8 worm cellular contexts compared by ENCODE assay signal in genomic region chrII:3428158-3428704, ce11.
TF ChIP-seq lines count a peak whose summit lies in the region.

No protein-coding gene starts in this region.

TF ChIP-seq in whole organism, L1 larva, 84 proteins besides CTCF, POLR2A, EP300 and RAD21 (continues in another document):
- TF ChIP-seq sup-37 (GFP tag; optimal IDR thresholded peaks at IDR 0.05; lab: Kevin White, UChicago) (no peak), fkh-4 (tag; optimal IDR thresholded peaks at IDR 0.05; lab: Kevin White, UChicago; ENCODE audit: borderline replicate concordance) (no peak), lin-39 (tag; optimal IDR thresholded peaks at IDR 0.05; lab: Kevin White, UChicago) (no peak), nhr-28 (tag; optimal IDR thresholded peaks at IDR 0.05; lab: Kevin White, UChicago) (no peak), ceh-88 (GFP tag; IDR thresholded peaks at IDR 0.05; lab: Robert Waterston, UW) (no peak), ztf-4 (tag; optimal IDR thresholded peaks at IDR 0.05; lab: Kevin White, UChicago) (no peak), sox-4 (tag; optimal IDR thresholded peaks at IDR 0.05; lab: Kevin White, UChicago) (no peak), pqm-1 (tag; optimal IDR thresholded peaks at IDR 0.05; lab: Kevin White, UChicago) (no peak), zip-4 (GFP tag; optimal IDR thresholded peaks at IDR 0.05; lab: Kevin White, UChicago) (no peak), ceh-63 (GFP tag; optimal IDR thresholded peaks at IDR 0.05; lab: Kevin White, UChicago) (no peak), tlp-1 (tag; optimal IDR thresholded peaks at IDR 0.05; lab: Kevin White, UChicago) (no peak), pax-3 (tag; optimal IDR thresholded peaks at IDR 0.05; lab: Kevin White, UChicago) (no peak)

TF ChIP-seq in whole organism, L2 larva, 48 proteins besides CTCF, POLR2A, EP300 and RAD21 (continues in another document):
- TF ChIP-seq dmd-4 (tag; optimal IDR thresholded peaks at IDR 0.05; lab: Kevin White, UChicago), result no peak
- TF ChIP-seq zag-1 (tag; optimal IDR thresholded peaks at IDR 0.05; lab: Kevin White, UChicago), result peak; percentile 9
- TF ChIP-seq F13H6.1 (tag; optimal IDR thresholded peaks at IDR 0.05; lab: Kevin White, UChicago), result peak; percentile 1
- TF ChIP-seq snpc-4 (tag; optimal IDR thresholded peaks at IDR 0.05; lab: Kevin White, UChicago), result peak; percentile 12
- TF ChIP-seq C34F6.9 (tag; optimal IDR thresholded peaks at IDR 0.05; lab: Kevin White, UChicago), result peak; percentile 56
- no peak for TF ChIP-seq skn-1 (tag; optimal IDR thresholded peaks at IDR 0.05; lab: Kevin White, UChicago)
- TF ChIP-seq egl-27 (tag; optimal IDR thresholded peaks at IDR 0.05; lab: Kevin White, UChicago), result no peak
- TF ChIP-seq R02D3.7 (tag; optimal IDR thresholded peaks at IDR 0.05; lab: Kevin White, UChicago), result no peak
- no peak for TF ChIP-seq elt-3 (tag; optimal IDR thresholded peaks at IDR 0.05; lab: Kevin White, UChicago)
- peak; percentile 0 for TF ChIP-seq crh-2 (tag; optimal IDR thresholded peaks at IDR 0.05; lab: Kevin White, UChicago)
- TF ChIP-seq nhr-77 (tag; optimal IDR thresholded peaks at IDR 0.05; lab: Kevin White, UChicago), result no peak
- peak; percentile 66 for TF ChIP-seq lin-11 (tag; optimal IDR thresholded peaks at IDR 0.05; lab: Kevin White, UChicago)

TF ChIP-seq in whole organism, L3 larva, 47 proteins besides CTCF, POLR2A, EP300 and RAD21:
- peak; percentile 72 for TF ChIP-seq lin-39 (tag; optimal IDR thresholded peaks at IDR 0.05; lab: Kevin White, UChicago)
- TF ChIP-seq elt-1 (tag; optimal IDR thresholded peaks at IDR 0.05; lab: Kevin White, UChicago), result no peak
- TF ChIP-seq fkh-10 (GFP tag; optimal IDR thresholded peaks at IDR 0.05; lab: Kevin White, UChicago), result peak; percentile 3
- peak; percentile 19 for TF ChIP-seq snpc-4 (tag; optimal IDR thresholded peaks at IDR 0.05; lab: Kevin White, UChicago)
- TF ChIP-seq fkh-2 (tag; optimal IDR thresholded peaks at IDR 0.05; lab: Kevin White, UChicago), result no peak
- peak; percentile 20 for TF ChIP-seq sea-2 (GFP tag; optimal IDR thresholded peaks at IDR 0.05; lab: Kevin White, UChicago)
- peak; percentile 60 for TF ChIP-seq nfya-1 (tag; optimal IDR thresholded peaks at IDR 0.05; lab: Kevin White, UChicago; ENCODE audit: insufficient read depth)
- peak; percentile 66 for TF ChIP-seq hmg-11 (tag; optimal IDR thresholded peaks at IDR 0.05; lab: Kevin White, UChicago)

TF ChIP-seq in whole organism, L4 larva, 104 proteins besides CTCF, POLR2A, EP300 and RAD21 (continues in another document):
- TF ChIP-seq nhr-237 (tag; optimal IDR thresholded peaks at IDR 0.05; lab: Kevin White, UChicago), result no peak
- no peak for TF ChIP-seq Y105C5A.15 (GFP tag; IDR thresholded peaks at IDR 0.05; lab: Robert Waterston, UW)
- TF ChIP-seq zfp-2 (tag; optimal IDR thresholded peaks at IDR 0.05; lab: Kevin White, UChicago), result no peak
- no peak for TF ChIP-seq nhr-76 (tag; optimal IDR thresholded peaks at IDR 0.05; lab: Kevin White, UChicago)
- no peak for TF ChIP-seq ZK337.2 (GFP tag; IDR thresholded peaks at IDR 0.05; lab: Robert Waterston, UW)
- TF ChIP-seq zag-1 (tag; optimal IDR thresholded peaks at IDR 0.05; lab: Kevin White, UChicago), result no peak
- TF ChIP-seq D1046.2 (GFP tag; IDR thresholded peaks at IDR 0.05; lab: Robert Waterston, UW), result no peak
- no peak for TF ChIP-seq nhr-10 (tag; optimal IDR thresholded peaks at IDR 0.05; lab: Kevin White, UChicago)
- no peak for TF ChIP-seq Y48G9A.11 (GFP tag; IDR thresholded peaks at IDR 0.05; lab: Robert Waterston, UW)
- TF ChIP-seq aly-2 (tag; optimal IDR thresholded peaks at IDR 0.05; lab: Kevin White, UChicago), result no peak
- no peak for TF ChIP-seq lin-39 (tag; optimal IDR thresholded peaks at IDR 0.05; lab: Kevin White, UChicago)
- no peak for TF ChIP-seq lim-7 (GFP tag; IDR thresholded peaks at IDR 0.05; lab: Robert Waterston, UW)
- no peak for TF ChIP-seq vab-7 (GFP tag; IDR thresholded peaks at IDR 0.05; lab: Robert Waterston, UW)
- TF ChIP-seq attf-4 (tag; optimal IDR thresholded peaks at IDR 0.05; lab: Kevin White, UChicago), result no peak

TF ChIP-seq in whole organism, late embryonic, 69 proteins besides CTCF, POLR2A, EP300 and RAD21 (continues in another document):
- TF ChIP-seq nfya-1 (tag; optimal IDR thresholded peaks at IDR 0.05; lab: Kevin White, UChicago), result peak; percentile 8
- TF ChIP-seq nhr-232 (tag; optimal IDR thresholded peaks at IDR 0.05; lab: Kevin White, UChicago), result no peak
- no peak for TF ChIP-seq ceh-9 (tag; optimal IDR thresholded peaks at IDR 0.05; lab: Kevin White, UChicago)
- TF ChIP-seq ceh-2 (tag; optimal IDR thresholded peaks at IDR 0.05; lab: Kevin White, UChicago), result no peak
- TF ChIP-seq hlh-30 (tag; optimal IDR thresholded peaks at IDR 0.05; lab: Kevin White, UChicago; ENCODE audit: insufficient read depth), result peak; percentile 28
- no peak for TF ChIP-seq pros-1 (tag; optimal IDR thresholded peaks at IDR 0.05; lab: Kevin White, UChicago)
- no peak for TF ChIP-seq Y22D7AL.16 (tag; optimal IDR thresholded peaks at IDR 0.05; lab: Kevin White, UChicago)
- TF ChIP-seq ceh-48 (tag; optimal IDR thresholded peaks at IDR 0.05; lab: Kevin White, UChicago), result peak; percentile 85
- no peak for TF ChIP-seq K09A11.1 (tag; optimal IDR thresholded peaks at IDR 0.05; lab: Kevin White, UChicago; ENCODE audit: insufficient read depth)
- no peak for TF ChIP-seq unc-3 (GFP tag; conservative IDR thresholded peaks at IDR 0.05; lab: Robert Waterston, UW)
- TF ChIP-seq unc-3 (tag; optimal IDR thresholded peaks at IDR 0.05; lab: Kevin White, UChicago), result peak; percentile 11
- TF ChIP-seq odd-2 (tag; optimal IDR thresholded peaks at IDR 0.05; lab: Kevin White, UChicago), result no peak
- peak; percentile 17 for TF ChIP-seq sox-4 (tag; optimal IDR thresholded peaks at IDR 0.05; lab: Kevin White, UChicago)

TF ChIP-seq in whole organism, midembryonic, 9 proteins besides CTCF, POLR2A, EP300 and RAD21:
- no peak for TF ChIP-seq med-1 (GFP tag; optimal IDR thresholded peaks at IDR 0.05; lab: Kevin White, UChicago; ENCODE audit: insufficient read depth)
- TF ChIP-seq ztf-23 (GFP tag; IDR thresholded peaks at IDR 0.05; lab: Robert Waterston, UW), result peak; percentile 56; the same call in 1 of the 2 replicates
- TF ChIP-seq tab-1 (GFP tag; IDR thresholded peaks at IDR 0.05; lab: Robert Waterston, UW), result no peak
- 0 out of 2 replicates have a peak, but pooled peaks have one; percentile 16 for TF ChIP-seq T22C8.4 (GFP tag; IDR thresholded peaks at IDR 0.05; lab: Robert Waterston, UW)

TF ChIP-seq in whole organism, mixed stage, embryonic, 35 proteins besides CTCF, POLR2A, EP300 and RAD21:
- TF ChIP-seq sptf-1 (tag; optimal IDR thresholded peaks at IDR 0.05; lab: Kevin White, UChicago) (peak; percentile 16), ceh-43 (GFP tag; optimal IDR thresholded peaks at IDR 0.05; lab: Kevin White, UChicago) (no peak), ces-1 (GFP tag; optimal IDR thresholded peaks at IDR 0.05; lab: Kevin White, UChicago) (peak; percentile 71)

TF ChIP-seq in whole organism, young adult, 124 proteins besides CTCF, POLR2A, EP300 and RAD21:
- TF ChIP-seq T26A5.8 (tag; optimal IDR thresholded peaks at IDR 0.05; lab: Kevin White, UChicago), result no peak
- no peak for TF ChIP-seq him-1 (tag; optimal IDR thresholded peaks at IDR 0.05; lab: Kevin White, UChicago)
- no peak for TF ChIP-seq aptf-3 (GFP tag; IDR thresholded peaks at IDR 0.05; lab: Robert Waterston, UW)
- TF ChIP-seq rpc-1 (optimal IDR thresholded peaks at IDR 0.05; lab: Kevin White, UChicago), result no peak
- TF ChIP-seq rpc-1 (tag; optimal IDR thresholded peaks at IDR 0.05; lab: Kevin White, UChicago), result no peak
- TF ChIP-seq lsl-1 (GFP tag; optimal IDR thresholded peaks at IDR 0.05; lab: Kevin White, UChicago), result no peak
- TF ChIP-seq efl-1 (GFP tag; optimal IDR thresholded peaks at IDR 0.05; lab: Kevin White, UChicago), result no peak
- TF ChIP-seq B0336.3 (GFP tag; IDR thresholded peaks at IDR 0.05; lab: Robert Waterston, UW), result no peak
- no peak for TF ChIP-seq let-607 (tag; optimal IDR thresholded peaks at IDR 0.05; lab: Kevin White, UChicago)
- TF ChIP-seq hrde-1 (tag; optimal IDR thresholded peaks at IDR 0.05; lab: Kevin White, UChicago; ENCODE audit: borderline replicate concordance), result no peak
- no peak for TF ChIP-seq nfyb-1 (GFP tag; IDR thresholded peaks at IDR 0.05; lab: Robert Waterston, UW)
- no peak for TF ChIP-seq pha-4 (tag; optimal IDR thresholded peaks at IDR 0.05; lab: Kevin White, UChicago)
- peak; percentile 56 for TF ChIP-seq ceh-27 (GFP tag; optimal IDR thresholded peaks at IDR 0.05; lab: Kevin White, UChicago)
- TF ChIP-seq attf-5 (GFP tag; optimal IDR thresholded peaks at IDR 0.05; lab: Kevin White, UChicago), result peak; percentile 34
- no peak for TF ChIP-seq tbp1 (GFP tag; optimal IDR thresholded peaks at IDR 0.05; lab: Kevin White, UChicago)
- no peak for TF ChIP-seq lsy-27 (tag; optimal IDR thresholded peaks at IDR 0.05; lab: Kevin White, UChicago; ENCODE audit: borderline replicate concordance, insufficient read depth)
- peak; percentile 40; the same call in 1 of the 2 replicates for TF ChIP-seq mcd-1 (GFP tag; IDR thresholded peaks at IDR 0.05; lab: Robert Waterston, UW)
- no peak for TF ChIP-seq cebp-1 (GFP tag; IDR thresholded peaks at IDR 0.05; lab: Robert Waterston, UW)
- peak; percentile 29 for TF ChIP-seq cebp-1 (tag; optimal IDR thresholded peaks at IDR 0.05; lab: Kevin White, UChicago)
- TF ChIP-seq Y53F4B.3 (GFP tag; IDR thresholded peaks at IDR 0.05; lab: Robert Waterston, UW), result no peak
- TF ChIP-seq K11D2.4 (GFP tag; IDR thresholded peaks at IDR 0.05; lab: Robert Waterston, UW), result no peak
- TF ChIP-seq zfh-2 (GFP tag; conservative IDR thresholded peaks at IDR 0.05; lab: Robert Waterston, UW), result peak; percentile 92
- no peak for TF ChIP-seq ztf-22 (GFP tag; optimal IDR thresholded peaks at IDR 0.05; lab: Kevin White, UChicago)
- no peak for TF ChIP-seq lin-35 (GFP tag; optimal IDR thresholded peaks at IDR 0.05; lab: Kevin White, UChicago)
- TF ChIP-seq repo-1 (tag; optimal IDR thresholded peaks at IDR 0.05; lab: Kevin White, UChicago), result no peak
- peak; percentile 55; the same call in 1 of the 2 replicates for TF ChIP-seq hmg-1.2 (GFP tag; IDR thresholded peaks at IDR 0.05; lab: Robert Waterston, UW)
- no peak for TF ChIP-seq nfya-2 (GFP tag; IDR thresholded peaks at IDR 0.05; lab: Robert Waterston, UW)
- no peak for TF ChIP-seq ceh-58 (GFP tag; IDR thresholded peaks at IDR 0.05; lab: Robert Waterston, UW)
- TF ChIP-seq Y95B8A.8 (GFP tag; IDR thresholded peaks at IDR 0.05; lab: Robert Waterston, UW), result no peak
- peak; percentile 57 for TF ChIP-seq egrh-3 (GFP tag; IDR thresholded peaks at IDR 0.05; lab: Robert Waterston, UW)
- no peak for TF ChIP-seq nhr-90 (tag; optimal IDR thresholded peaks at IDR 0.05; lab: Kevin White, UChicago)
- no peak for TF ChIP-seq gei-17 (GFP tag; optimal IDR thresholded peaks at IDR 0.05; lab: Kevin White, UChicago)
TF ChIP-seq in whole organism, young adult: peak in this region for 7.
